Worm (Caenorhabditis elegans): ENCODE data around the gene phyh-1.
A peak's percentile ranks its signal among the peaks of the same experiment; 100 is the strongest.

Gene phyh-1

DNA sequence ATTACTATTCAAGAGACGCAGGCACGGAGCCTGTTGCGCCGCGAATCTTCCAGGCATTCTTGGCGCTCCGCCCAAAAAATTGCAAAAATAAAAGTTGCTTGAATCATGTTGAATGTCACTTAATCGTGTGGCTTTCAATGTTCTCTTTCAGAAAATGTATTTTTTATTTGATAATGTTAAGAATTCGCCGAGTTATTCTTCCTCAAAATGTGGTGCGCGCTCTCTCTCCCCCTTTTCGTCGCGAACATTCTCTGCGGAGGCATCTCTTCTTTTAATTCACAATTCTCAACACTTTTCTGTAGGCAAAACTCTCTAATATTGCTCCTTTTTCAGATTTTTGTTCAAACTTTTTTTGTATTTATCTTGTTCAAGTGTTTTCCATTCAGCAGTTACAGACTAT is 19.2 kb upstream of the phyh-1 start (continued):
- peak; percentile 96 for TF ChIP-seq pha-4 (tag; optimal IDR thresholded peaks at IDR 0.05)
- TF ChIP-seq mdl-1 (tag; optimal IDR thresholded peaks at IDR 0.05), result peak; percentile 31
- TF ChIP-seq egl-27 (tag; optimal IDR thresholded peaks at IDR 0.05), result peak; percentile 64
- TF ChIP-seq pqm-1 (tag; optimal IDR thresholded peaks at IDR 0.05), result peak; percentile 92
- peak; percentile 100 for TF ChIP-seq lsy-12 (tag; optimal IDR thresholded peaks at IDR 0.05)
- no peak for TF ChIP-seq nhr-12 (tag; optimal IDR thresholded peaks at IDR 0.05)
- TF ChIP-seq aly-2 (tag; optimal IDR thresholded peaks at IDR 0.05), result no peak
- TF ChIP-seq ceh-16 (tag; optimal IDR thresholded peaks at IDR 0.05), result peak; percentile 3
- TF ChIP-seq ztf-11 (tag; optimal IDR thresholded peaks at IDR 0.05), result no peak
- TF ChIP-seq nhr-28 (tag; optimal IDR thresholded peaks at IDR 0.05), result no peak
- TF ChIP-seq ceh-9 (tag; optimal IDR thresholded peaks at IDR 0.05), result no peak
- peak; percentile 86 for TF ChIP-seq nhr-77 (tag; optimal IDR thresholded peaks at IDR 0.05)
- peak; percentile 94 for TF ChIP-seq nfya-1 (tag; optimal IDR thresholded peaks at IDR 0.05; ENCODE audit: insufficient read depth)
- TF ChIP-seq daf-12 (tag; optimal IDR thresholded peaks at IDR 0.05), result peak; percentile 68
- peak; percentile 78 for TF ChIP-seq snpc-4 (tag; optimal IDR thresholded peaks at IDR 0.05)
- TF ChIP-seq hmg-11 (tag; optimal IDR thresholded peaks at IDR 0.05), result peak; percentile 90
- peak; percentile 98 for TF ChIP-seq nhr-11 (tag; optimal IDR thresholded peaks at IDR 0.05)
- no peak for TF ChIP-seq fkh-2 (tag; optimal IDR thresholded peaks at IDR 0.05)
- peak; percentile 88 for TF ChIP-seq lin-15B (tag; optimal IDR thresholded peaks at IDR 0.05)
- TF ChIP-seq jun-1 (tag; optimal IDR thresholded peaks at IDR 0.05), result peak; percentile 97
- TF ChIP-seq elt-3 (tag; optimal IDR thresholded peaks at IDR 0.05), result peak in 1 of 3 experiments; percentile 87

DNA sequence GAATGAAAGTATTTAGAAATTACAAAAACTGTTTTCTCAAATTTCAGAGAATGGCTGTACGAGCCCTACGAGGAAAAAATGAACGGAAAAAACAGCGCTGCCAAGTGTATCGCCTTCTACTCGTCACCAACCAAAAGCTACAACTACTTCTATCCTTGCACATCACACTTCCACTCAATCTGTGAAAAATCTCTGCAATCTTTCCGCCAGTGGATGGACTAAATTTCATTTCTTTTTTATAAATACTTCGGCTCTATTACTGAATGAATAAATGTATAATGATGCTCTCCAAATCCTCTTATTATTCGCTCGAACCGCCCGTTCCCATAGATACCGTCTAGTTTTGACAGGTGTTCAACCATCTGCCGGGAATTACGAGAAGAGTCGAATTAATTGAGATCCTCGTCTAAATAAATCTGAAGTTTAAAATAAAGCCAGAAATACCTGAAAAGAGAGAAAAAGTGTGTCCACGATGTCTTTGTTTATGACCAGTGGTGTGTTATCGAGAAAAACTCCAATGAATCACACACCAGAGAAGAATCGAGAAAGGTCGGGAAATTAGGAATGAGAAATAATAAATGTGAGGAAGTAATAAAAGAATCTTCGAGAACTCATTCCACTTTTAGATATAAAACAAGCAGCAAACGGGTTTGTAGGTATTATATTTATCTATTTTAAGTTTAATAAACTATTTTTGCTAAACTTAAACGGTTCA is 18.4 kb upstream of the phyh-1 start:
- TF ChIP-seq pqm-1 (tag; optimal IDR thresholded peaks at IDR 0.05) (no peak), elt-3 (tag; optimal IDR thresholded peaks at IDR 0.05) (no peak), ama-1 (optimal IDR thresholded peaks at IDR 0.05) (peak; percentile 10)

DNA sequence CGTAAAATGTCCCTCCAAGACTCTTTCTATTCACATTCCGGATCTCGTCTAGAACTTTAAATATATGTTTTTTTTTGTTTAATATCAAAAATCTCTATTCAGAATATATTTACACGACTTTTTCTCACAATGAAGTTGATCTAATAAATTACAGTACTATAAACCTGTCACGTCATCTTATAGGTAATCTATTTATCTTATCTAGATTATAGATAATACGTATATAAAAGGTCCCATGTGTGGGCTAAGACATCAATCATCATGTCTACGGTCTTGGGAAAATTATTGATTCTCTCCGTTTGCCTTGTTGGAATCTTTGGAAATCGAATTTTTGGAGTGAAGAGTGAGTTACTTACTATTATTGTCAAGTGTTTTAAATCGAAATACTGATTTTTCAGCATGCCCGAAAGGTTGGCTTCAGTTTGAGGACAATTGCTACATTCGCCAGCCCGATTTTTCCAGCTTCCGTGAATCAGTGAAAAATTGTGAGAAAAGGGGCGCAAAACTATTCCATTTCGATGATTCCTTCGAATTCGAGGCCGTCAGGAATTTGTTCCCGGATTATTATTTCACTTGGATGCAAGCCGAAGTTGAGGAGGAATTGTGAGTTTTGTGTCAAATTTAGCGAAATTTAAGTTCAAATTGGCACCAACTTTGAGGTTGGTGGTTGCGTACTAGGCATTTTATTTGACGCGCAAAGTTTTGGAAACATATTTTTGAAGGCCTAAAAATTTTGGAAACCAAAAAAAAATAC is 17.7 kb upstream of the phyh-1 start, which contains the start of gene clec-196:
Gene clec-196 (plus strand): TSS at position 252 of the 754 bp plus-strand sequence.
- TF ChIP-seq ama-1 (optimal IDR thresholded peaks at IDR 0.05) (peak; percentile 14), nfya-1 (tag; optimal IDR thresholded peaks at IDR 0.05; ENCODE audit: insufficient read depth) (peak; percentile 52), lsy-12 (tag; optimal IDR thresholded peaks at IDR 0.05) (no peak), hmg-11 (tag; optimal IDR thresholded peaks at IDR 0.05) (peak; percentile 19)

DNA sequence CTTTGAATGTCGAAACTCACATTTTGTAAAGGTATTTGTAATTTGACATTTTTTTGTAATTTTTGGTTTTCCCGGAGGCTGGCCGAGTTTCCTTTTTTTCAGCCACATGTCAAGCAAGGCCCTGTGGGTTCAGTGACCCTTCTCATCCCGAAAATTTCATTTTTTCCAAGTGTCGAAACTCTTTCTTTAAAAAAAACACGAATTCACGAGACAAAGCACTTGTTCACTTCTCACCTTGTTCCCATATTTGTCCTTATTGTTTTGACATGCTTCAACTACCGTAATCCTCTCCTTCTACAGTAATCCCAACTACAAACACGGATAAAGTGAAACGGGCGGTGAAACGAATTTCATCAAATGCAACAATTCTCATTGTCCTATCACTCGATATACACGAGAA is 16.1 kb upstream of the phyh-1 start, which contains the start of gene lhfp-4:
Gene lhfp-4 (plus strand): TSS at position 301 of the 400 bp plus-strand sequence.
- TF ChIP-seq nhr-11 (tag; optimal IDR thresholded peaks at IDR 0.05) (no peak), lsy-12 (tag; optimal IDR thresholded peaks at IDR 0.05) (no peak), lin-39 (tag; optimal IDR thresholded peaks at IDR 0.05) (no peak), mml-1 (tag; optimal IDR thresholded peaks at IDR 0.05) (no peak), mdl-1 (tag; optimal IDR thresholded peaks at IDR 0.05) (no peak), ama-1 (optimal IDR thresholded peaks at IDR 0.05) (no peak), aly-2 (tag; optimal IDR thresholded peaks at IDR 0.05) (no peak)

DNA sequence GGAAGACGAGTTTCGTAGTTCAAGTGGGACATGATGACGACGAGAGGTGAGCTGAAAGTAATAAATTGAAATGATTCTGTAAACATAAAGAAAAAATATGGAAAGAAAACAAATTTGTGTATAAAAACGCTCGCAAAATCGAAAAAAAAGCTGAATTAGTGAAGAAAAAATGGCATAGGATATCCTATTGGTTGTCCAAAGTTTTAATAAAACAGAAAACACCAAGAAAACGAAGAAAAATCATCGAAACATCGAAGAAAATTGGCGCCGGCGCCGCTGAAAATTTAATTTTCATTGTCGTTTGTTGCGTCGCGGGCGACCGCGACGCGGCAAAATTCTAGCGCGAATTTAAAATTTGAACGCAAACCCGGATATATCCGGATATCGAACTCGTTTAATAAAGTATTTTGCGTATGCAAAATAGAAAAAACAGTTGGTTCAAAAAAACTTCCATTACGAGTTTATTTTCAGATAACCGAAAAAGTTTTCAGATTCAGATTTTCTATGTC is 14.4 kb upstream of the phyh-1 start, which contains the start of gene gln-5:
Gene gln-5 (minus strand): TSS at position 51 of the 509 bp plus-strand sequence.
- TF ChIP-seq skn-1 (tag; optimal IDR thresholded peaks at IDR 0.05), result no peak
- TF ChIP-seq ztf-4 (tag; optimal IDR thresholded peaks at IDR 0.05), result no peak
- TF ChIP-seq lin-15B (tag; optimal IDR thresholded peaks at IDR 0.05), result no peak
- TF ChIP-seq unc-62 (GFP tag; optimal IDR thresholded peaks at IDR 0.05), result no peak
- no peak for TF ChIP-seq tbx-2 (tag; optimal IDR thresholded peaks at IDR 0.05)

DNA sequence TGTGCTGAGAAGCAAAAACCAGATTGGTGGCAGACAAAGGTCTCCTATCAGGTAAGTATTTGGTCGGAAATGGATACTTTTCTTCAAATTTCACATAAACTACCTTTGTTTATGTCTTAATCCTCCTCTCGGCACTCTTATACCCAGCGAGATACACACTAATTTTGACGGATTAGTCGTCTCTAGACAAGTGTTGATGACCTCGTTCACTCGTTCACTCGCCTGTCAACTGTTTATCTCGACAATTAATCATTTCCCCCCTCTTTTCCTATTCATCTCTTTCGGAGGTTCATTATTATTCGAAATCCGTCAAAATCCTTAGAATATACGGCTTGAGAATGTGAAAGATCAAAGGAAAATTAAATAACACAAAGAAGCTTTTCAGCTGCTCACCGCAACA is 10.5 kb upstream of the phyh-1 start:
- TF ChIP-seq nhr-25 (tag; optimal IDR thresholded peaks at IDR 0.05) (peak; percentile 25), fkh-2 (tag; optimal IDR thresholded peaks at IDR 0.05) (no peak)
